Worm (Caenorhabditis elegans) whole organism, L4 larva: ENCODE results near the gene egl-1.

Experiments used
- D1046.2 ChIP-seq: fragments of 200-800 bp; sonication (Bioruptor generic); IDR thresholded peaks from 2 replicates; pipeline ENCODE4 v1.3.6; 2022; ENCODE audit warnings: missing genetic modification characterization, missing compliant biosample characterization
- F44E2.7 ChIP-seq: fragments of 200-800 bp; sonication (Bioruptor generic); IDR thresholded peaks from 2 replicates; pipeline ENCODE4 v2.1.2; 2022; ENCODE audit warnings: missing genetic modification characterization, missing compliant biosample characterization
- F49E8.2 ChIP-seq: sonication (generic microtip); optimal IDR thresholded peaks from 2 replicates; lab custom pipeline; 2016; ENCODE audit warnings: missing compliant biosample characterization, mild to moderate bottlenecking, missing genetic modification characterization, borderline replicate concordance
- ZK337.2 ChIP-seq: fragments of 200-800 bp; sonication (Bioruptor generic); IDR thresholded peaks from 2 replicates; pipeline ENCODE4 v1.3.6; 2022; ENCODE audit warnings: missing genetic modification reagents, missing genetic modification characterization, missing compliant biosample characterization
- aha-1 ChIP-seq: fragments of 150-350 bp; peaks from one replicate; lab custom pipeline; 2014; ENCODE audit warnings: missing biosample characterization, missing genetic modification characterization
- ama-1 ChIP-seq: fragments of 150-350 bp; optimal IDR thresholded peaks from 2 replicates; lab custom pipeline; 2014; ENCODE audit warnings: inconsistent platforms, mixed read lengths
- arid-1 ChIP-seq: fragments of 200-800 bp; sonication (Bioruptor generic); conservative IDR thresholded peaks from 2 replicates; pipeline ENCODE4 v1.3.6; 2022; ENCODE audit warnings: missing genetic modification reagents, missing genetic modification characterization, missing compliant biosample characterization
- ceh-20 ChIP-seq: fragments of 200-800 bp; sonication (Bioruptor generic); IDR thresholded peaks from 2 replicates; pipeline ENCODE4 v1.3.6; 2022; ENCODE audit warnings: missing genetic modification reagents, missing genetic modification characterization, missing compliant biosample characterization
- ceh-28 ChIP-seq: fragments of 150-350 bp; optimal IDR thresholded peaks from 2 replicates; lab custom pipeline; 2014; ENCODE audit warnings: missing biosample characterization, missing genetic modification reagents, missing genetic modification characterization
- ctbp-1 ChIP-seq: fragments of 200-800 bp; sonication (Bioruptor generic); IDR thresholded peaks from 2 replicates; pipeline ENCODE4 v1.3.6; 2022; ENCODE audit warnings: missing genetic modification reagents, missing genetic modification characterization, missing compliant biosample characterization
- daf-16 ChIP-seq, 3 experiments: sonication (generic microtip); optimal IDR thresholded peaks; 2 replicates each; lab custom pipeline; 2016 to 2017; ENCODE audit warnings: missing genetic modification characterization in 3 of 3, missing genetic modification reagents in 3 of 3, mild to moderate bottlenecking in 2 of 3, missing compliant biosample characterization in 2 of 3, missing biosample characterization in 1 of 3, moderate library complexity in 1 of 3
- daf-19 ChIP-seq: fragments of 200-800 bp; sonication (Bioruptor generic); conservative IDR thresholded peaks from 2 replicates; pipeline ENCODE4 v1.3.6; 2022; ENCODE audit warnings: missing genetic modification characterization, missing compliant biosample characterization
- dmd-6 ChIP-seq: fragments of 200-800 bp; sonication (Bioruptor generic); IDR thresholded peaks from 2 replicates; pipeline ENCODE4 v1.3.6; 2022; ENCODE audit warnings: missing genetic modification reagents, missing genetic modification characterization, missing compliant biosample characterization
- egl-27 ChIP-seq: sonication (generic microtip); optimal IDR thresholded peaks from 3 replicates; lab custom pipeline; 2017; ENCODE audit warnings: missing biosample characterization, missing genetic modification reagents, missing genetic modification characterization
- fkh-10 ChIP-seq: fragments of 150-350 bp; optimal IDR thresholded peaks from 2 replicates; lab custom pipeline; 2014; ENCODE audit warnings: missing biosample characterization, missing genetic modification reagents, missing genetic modification characterization
- fos-1 ChIP-seq: fragments of 150-350 bp; optimal IDR thresholded peaks from 2 replicates; lab custom pipeline; 2014; ENCODE audit warnings: missing biosample characterization, missing genetic modification characterization
- hlh-11 ChIP-seq: fragments of 200-800 bp; sonication (Bioruptor generic); optimal IDR thresholded peaks from 2 replicates; lab custom pipeline; 2018; ENCODE audit warnings: mild to moderate bottlenecking, missing genetic modification characterization, missing compliant biosample characterization
- jun-1 ChIP-seq: fragments of 150-350 bp; optimal IDR thresholded peaks from 2 replicates; lab custom pipeline; 2014; ENCODE audit warnings: missing biosample characterization, missing genetic modification reagents, missing genetic modification characterization
- lim-7 ChIP-seq: fragments of 200-800 bp; sonication (Bioruptor generic); IDR thresholded peaks from 2 replicates; pipeline ENCODE4 v1.3.6; 2022; ENCODE audit warnings: missing genetic modification characterization, missing compliant biosample characterization
- lin-13 ChIP-seq: fragments of 150-350 bp; optimal IDR thresholded peaks from 2 replicates; lab custom pipeline; 2014; ENCODE audit warnings: missing biosample characterization, missing genetic modification reagents, missing genetic modification characterization
- lin-29 ChIP-seq: fragments of 200-800 bp; sonication (Bioruptor generic); IDR thresholded peaks from 2 replicates; pipeline ENCODE4 v1.3.6; 2022; ENCODE audit warnings: missing genetic modification reagents, missing genetic modification characterization, missing compliant biosample characterization
- lin-38 ChIP-seq: fragments of 200-800 bp; sonication (Bioruptor generic); IDR thresholded peaks from 2 replicates; pipeline ENCODE4 v1.3.6; 2022; ENCODE audit warnings: missing genetic modification reagents, missing genetic modification characterization, missing compliant biosample characterization
- lin-39 ChIP-seq: fragments of 150-350 bp; optimal IDR thresholded peaks from 2 replicates; lab custom pipeline; 2014; ENCODE audit warnings: missing biosample characterization, missing genetic modification reagents, missing genetic modification characterization
- lir-3 ChIP-seq: sonication (generic microtip); optimal IDR thresholded peaks from 2 replicates; lab custom pipeline; 2016; ENCODE audit warnings: mild to moderate bottlenecking, missing genetic modification characterization, missing compliant biosample characterization
- mes-2 ChIP-seq: sonication (generic microtip); optimal IDR thresholded peaks from 2 replicates; lab custom pipeline; 2016; ENCODE audit warnings: missing genotype, mild to moderate bottlenecking, missing genetic modification characterization, missing compliant biosample characterization; ENCODE audit not compliant: poor library complexity, severe bottlenecking
- mxl-2 ChIP-seq: fragments of 200-800 bp; sonication (Bioruptor generic); conservative IDR thresholded peaks from 2 replicates; pipeline ENCODE4 v1.3.6; 2022; ENCODE audit warnings: missing genetic modification reagents, missing genetic modification characterization, missing compliant biosample characterization
- nhr-10 ChIP-seq: fragments of 150-350 bp; optimal IDR thresholded peaks from 2 replicates; lab custom pipeline; 2014; ENCODE audit warnings: missing biosample characterization, missing genetic modification characterization
- nhr-111 ChIP-seq: fragments of 200-800 bp; sonication (Bioruptor generic); optimal IDR thresholded peaks from 2 replicates; lab custom pipeline; 2018; ENCODE audit warnings: mild to moderate bottlenecking, missing genetic modification characterization, missing compliant biosample characterization
- nhr-237 ChIP-seq: sonication (generic microtip); optimal IDR thresholded peaks from 2 replicates; lab custom pipeline; 2017; ENCODE audit warnings: missing biosample characterization, missing genetic modification characterization
- nhr-28 ChIP-seq: fragments of 150-350 bp; optimal IDR thresholded peaks from 2 replicates; lab custom pipeline; 2014; ENCODE audit warnings: missing biosample characterization, missing genetic modification characterization
- nhr-48 ChIP-seq: sonication (generic microtip); optimal IDR thresholded peaks from 2 replicates; lab custom pipeline; 2016; ENCODE audit warnings: mild to moderate bottlenecking, missing genetic modification characterization, missing compliant biosample characterization
- php-3 ChIP-seq: fragments of 200-800 bp; sonication (Bioruptor generic); IDR thresholded peaks from 2 replicates; pipeline ENCODE4 v1.3.6; 2022; ENCODE audit warnings: missing genetic modification reagents, missing genetic modification characterization, missing compliant biosample characterization
- pqm-1 ChIP-seq: sonication (generic microtip); optimal IDR thresholded peaks from 2 replicates; lab custom pipeline; 2017; ENCODE audit warnings: missing biosample characterization, missing genetic modification characterization
- saeg-2 ChIP-seq: fragments of 200-800 bp; sonication (Bioruptor generic); IDR thresholded peaks from 2 replicates; pipeline ENCODE4 v1.3.6; 2022; ENCODE audit warnings: missing genetic modification reagents, missing genetic modification characterization, missing compliant biosample characterization
- skn-1 ChIP-seq: fragments of 150-350 bp; optimal IDR thresholded peaks from 2 replicates; lab custom pipeline; 2014; ENCODE audit warnings: missing biosample characterization, missing genetic modification characterization
- snpc-1.2 ChIP-seq: fragments of 200-800 bp; sonication (Bioruptor generic); IDR thresholded peaks from 2 replicates; pipeline ENCODE4 v1.3.6; 2022; ENCODE audit warnings: missing genetic modification reagents, missing genetic modification characterization, missing compliant biosample characterization
- spr-3 ChIP-seq: fragments of 200-800 bp; sonication (Bioruptor generic); optimal IDR thresholded peaks from 2 replicates; lab custom pipeline; 2018; ENCODE audit warnings: mild to moderate bottlenecking, missing genetic modification characterization, missing compliant biosample characterization
- tag-97 ChIP-seq: fragments of 200-800 bp; sonication (Bioruptor generic); IDR thresholded peaks from 2 replicates; pipeline ENCODE4 v1.3.6; 2022; ENCODE audit warnings: missing genetic modification characterization, missing compliant biosample characterization
- unc-130 ChIP-seq: sonication (generic microtip); optimal IDR thresholded peaks from 2 replicates; lab custom pipeline; 2016; ENCODE audit warnings: missing genetic modification reagents, missing genetic modification characterization, missing compliant biosample characterization
- vab-7 ChIP-seq: fragments of 200-800 bp; sonication (Bioruptor generic); IDR thresholded peaks from 2 replicates; pipeline ENCODE4 v1.3.6; 2022; ENCODE audit warnings: missing genetic modification reagents, missing genetic modification characterization, missing compliant biosample characterization
- zag-1 ChIP-seq: fragments of 150-350 bp; optimal IDR thresholded peaks from 2 replicates; lab custom pipeline; 2014; ENCODE audit warnings: missing biosample characterization, missing genetic modification characterization
- zip-11 ChIP-seq: fragments of 200-800 bp; sonication (Bioruptor generic); IDR thresholded peaks from 2 replicates; pipeline ENCODE4 v1.3.6; 2022; ENCODE audit warnings: missing genetic modification characterization, missing compliant biosample characterization
- zip-2 ChIP-seq: fragments of 150-350 bp; optimal IDR thresholded peaks from 2 replicates; lab custom pipeline; 2014; ENCODE audit warnings: missing biosample characterization, missing genetic modification characterization
- ztf-11 ChIP-seq: fragments of 150-350 bp; optimal IDR thresholded peaks from 2 replicates; lab custom pipeline; 2014; ENCODE audit warnings: missing biosample characterization, missing genetic modification characterization
- ztf-7 ChIP-seq: fragments of 150-350 bp; optimal IDR thresholded peaks from 2 replicates; lab custom pipeline; 2014; ENCODE audit warnings: missing biosample characterization, missing genetic modification characterization

Gene egl-1

DNA sequence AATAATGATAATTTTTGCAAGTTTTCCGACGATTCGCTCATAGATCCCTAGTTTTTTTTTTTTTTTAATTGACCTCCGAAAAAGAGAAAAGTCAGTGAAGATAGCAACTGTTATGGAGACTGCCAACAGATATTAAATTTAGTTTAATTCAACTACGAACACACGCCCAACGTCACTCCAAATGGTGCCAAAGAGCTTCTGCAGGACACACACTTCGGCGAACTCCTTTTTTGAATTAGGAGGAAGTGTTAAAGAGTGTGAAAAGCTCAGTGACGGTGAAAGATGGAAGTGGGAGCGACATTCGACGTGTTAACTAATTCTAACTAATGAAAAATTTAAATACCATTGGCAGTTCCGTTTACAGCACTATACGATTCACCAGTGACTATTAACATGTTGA is 20.2 kb downstream of the egl-1 start:
- TF ChIP-seq lin-39 (tag; lab: Kevin White, UChicago), result no peak
- TF ChIP-seq pqm-1, result no peak
- TF ChIP-seq arid-1 (GFP tag; lab: Robert Waterston, UW), result 0 out of 2 replicates have a peak, but pooled peaks have one; percentile 40
- TF ChIP-seq unc-130 (GFP tag; lab: Kevin White, UChicago), result no peak
- peak; percentile 45 for TF ChIP-seq ama-1
- no peak for TF ChIP-seq zip-11 (GFP tag; lab: Robert Waterston, UW)
- 0 out of 2 replicates have a peak, but pooled peaks have one; percentile 45 for TF ChIP-seq lim-7 (GFP tag; lab: Robert Waterston, UW)
- TF ChIP-seq mes-2 (tag; lab: Kevin White, UChicago), result peak; percentile 35
- TF ChIP-seq zag-1, result no peak
- TF ChIP-seq daf-16 (GFP tag; optimal IDR thresholded peaks at IDR 0.05; lab: Kevin White, UChicago), result no peak
- no peak for TF ChIP-seq daf-16 (tag; optimal IDR thresholded peaks at IDR 0.05; lab: Kevin White, UChicago)
- TF ChIP-seq lin-38 (GFP tag; lab: Robert Waterston, UW), result peak; percentile 35; the same call in 1 of the 2 replicates
- no peak for TF ChIP-seq D1046.2
- TF ChIP-seq, all 104 proteins: peak for 5

DNA sequence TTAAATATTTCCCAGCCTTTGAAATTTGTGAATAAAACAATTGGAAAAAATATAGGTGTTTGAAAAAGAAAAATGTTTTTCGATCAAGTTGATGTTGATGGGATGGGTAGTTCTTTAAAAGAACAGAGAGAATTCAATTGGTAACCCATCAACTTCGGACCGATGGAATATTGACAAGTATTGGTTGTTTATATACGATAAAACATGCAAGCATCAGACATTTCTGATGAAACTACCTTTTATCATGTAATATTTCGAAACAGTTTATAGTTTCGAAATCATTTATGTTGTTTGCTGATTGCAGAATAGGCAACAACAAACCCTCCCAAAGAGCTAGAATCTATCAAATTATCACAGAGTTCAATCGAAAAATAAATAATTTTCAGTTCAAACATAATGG is 22.3 kb downstream of the egl-1 start:
- peak; percentile 21 for TF ChIP-seq ztf-7 (tag; lab: Kevin White, UChicago)
- TF ChIP-seq nhr-28 (tag; lab: Kevin White, UChicago), result no peak
- TF ChIP-seq daf-16 (GFP tag; optimal IDR thresholded peaks at IDR 0.05; lab: Kevin White, UChicago), result no peak
- TF ChIP-seq daf-16 (tag; optimal IDR thresholded peaks at IDR 0.05; lab: Kevin White, UChicago), result peak; percentile 86
- TF ChIP-seq mxl-2 (GFP tag; lab: Robert Waterston, UW), result no peak
- TF ChIP-seq nhr-48 (tag; lab: Kevin White, UChicago), result no peak
- peak; percentile 39 for TF ChIP-seq zip-2 (tag; lab: Kevin White, UChicago)
- TF ChIP-seq spr-3 (GFP tag; lab: Kevin White, UChicago), result no peak

DNA sequence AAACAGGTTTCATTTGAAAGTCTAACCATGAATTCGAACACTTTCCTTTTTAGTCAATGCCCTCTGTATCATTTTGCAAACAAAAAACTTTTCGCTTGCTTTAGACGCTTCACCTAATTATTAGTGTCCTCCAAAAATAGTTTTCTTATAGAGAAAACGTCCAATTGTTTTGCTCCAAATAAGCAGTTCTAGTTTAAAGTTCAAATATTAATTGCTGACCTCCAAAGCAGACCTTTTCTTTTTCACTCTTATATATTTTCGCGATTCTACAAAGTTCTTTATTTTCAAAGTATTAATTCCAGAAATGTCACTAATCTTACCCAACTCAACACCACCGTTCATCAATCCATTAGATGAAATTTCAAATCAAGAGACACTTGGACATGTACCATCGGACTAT is 23.4 kb downstream of the egl-1 start, which contains the start of gene gnrr-2:
TSS of gene gnrr-2 (plus strand) at position 301 of the 400 bp plus-strand sequence.
- TF ChIP-seq jun-1 (tag; lab: Kevin White, UChicago) (no peak), zip-2 (tag; lab: Kevin White, UChicago) (no peak), nhr-111 (no peak), nhr-237 (tag; lab: Kevin White, UChicago) (no peak), ceh-28 (no peak), tag-97 (GFP tag; lab: Robert Waterston, UW) (no peak), saeg-2 (GFP tag; lab: Robert Waterston, UW) (no peak), php-3 (GFP tag; lab: Robert Waterston, UW) (no peak), unc-130 (GFP tag; lab: Kevin White, UChicago) (no peak), ZK337.2 (GFP tag; lab: Robert Waterston, UW) (no peak)

DNA sequence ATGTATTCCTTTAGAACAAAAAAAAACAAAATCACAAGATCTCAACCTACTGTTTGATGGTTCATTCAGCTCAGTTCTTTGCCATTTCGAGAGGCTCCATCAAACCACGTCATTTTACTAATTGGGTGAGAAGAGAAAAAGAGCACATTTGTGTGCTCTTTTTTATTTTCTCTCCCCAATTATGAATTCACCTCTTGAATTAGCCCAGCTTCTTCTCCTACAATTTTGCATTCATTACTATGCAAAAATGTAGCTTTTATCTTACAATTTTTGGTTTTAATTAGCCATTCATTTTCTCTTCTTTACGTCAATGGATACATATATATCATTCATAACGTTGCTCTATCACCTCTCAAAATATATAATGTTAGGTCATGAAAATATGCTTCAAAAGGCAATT is 26.5 kb downstream of the egl-1 start:
- TF ChIP-seq aha-1 (tag; lab: Kevin White, UChicago) (no peak), dmd-6 (GFP tag; lab: Robert Waterston, UW) (no peak), daf-19 (GFP tag; lab: Robert Waterston, UW) (no peak), F49E8.2 (tag; lab: Kevin White, UChicago) (no peak), ztf-11 (tag; lab: Kevin White, UChicago) (no peak)

DNA sequence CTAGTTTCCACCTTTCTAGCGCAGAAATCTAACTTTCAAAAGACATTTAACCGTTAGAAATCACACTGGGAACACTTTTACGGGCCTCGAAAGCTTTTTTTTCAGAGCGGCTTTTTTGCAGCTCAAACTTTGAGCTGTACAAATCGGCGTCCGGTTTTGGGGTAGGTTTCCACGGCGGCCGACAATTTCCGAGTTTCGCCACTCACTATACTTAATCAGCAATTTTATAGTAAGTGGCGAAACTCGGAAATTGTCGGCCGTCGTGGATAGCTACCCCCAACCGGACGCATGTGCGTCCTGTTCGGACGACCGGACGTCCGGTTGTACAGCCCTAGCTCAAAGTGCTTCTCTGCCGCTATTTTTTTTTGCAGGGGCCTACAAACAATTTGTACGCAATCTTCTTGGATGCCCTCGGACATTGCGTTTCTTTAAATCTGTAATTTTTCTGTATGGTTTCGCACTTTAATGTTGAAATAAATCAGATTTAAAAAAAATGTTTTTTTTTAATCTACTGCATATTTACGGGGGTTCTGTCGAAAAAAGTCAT is 36.0 kb downstream of the egl-1 start:
- TF ChIP-seq zag-1, result no peak
- TF ChIP-seq egl-27 (tag; lab: Kevin White, UChicago), result no peak
- TF ChIP-seq ceh-20, result no peak
- TF ChIP-seq lin-29 (GFP tag; lab: Robert Waterston, UW), result no peak
- no peak for TF ChIP-seq fos-1 (tag; lab: Kevin White, UChicago)
- no peak for TF ChIP-seq pqm-1
- no peak for TF ChIP-seq snpc-1.2 (GFP tag; lab: Robert Waterston, UW)
- no peak for TF ChIP-seq lir-3
- no peak for TF ChIP-seq vab-7 (GFP tag; lab: Robert Waterston, UW)
- TF ChIP-seq fkh-10 (GFP tag; lab: Kevin White, UChicago), result no peak
- TF ChIP-seq F44E2.7 (GFP tag; lab: Robert Waterston, UW), result no peak
- no peak for TF ChIP-seq skn-1 (tag; lab: Kevin White, UChicago)
- TF ChIP-seq nhr-10, result no peak
- no peak for TF ChIP-seq nhr-48 (tag; lab: Kevin White, UChicago)
- TF ChIP-seq lin-13, result no peak
- no peak for TF ChIP-seq ctbp-1
- TF ChIP-seq hlh-11 (tag; lab: Kevin White, UChicago), result no peak
